Fruit fly (Drosophila melanogaster) whole organism, embryonic: ENCODE results near the gene CG43702.

Experiments
- B-H2 ChIP-seq: fragments of 200-800 bp; sonication (Bioruptor generic); optimal IDR thresholded peaks from 2 replicates; lab custom pipeline; 2018; ENCODE audit warnings: missing biosample characterization, mild to moderate bottlenecking, missing genetic modification characterization
- CG10267 ChIP-seq: fragments of 200-800 bp; sonication (Bioruptor generic); optimal IDR thresholded peaks from 2 replicates; lab custom pipeline; 2018; ENCODE audit warnings: missing biosample characterization, mild to moderate bottlenecking, missing genetic modification characterization, moderate library complexity
- CG10431 ChIP-seq: fragments of 200-800 bp; sonication (Bioruptor generic); optimal IDR thresholded peaks from 3 replicates; lab custom pipeline; 2018; ENCODE audit warnings: missing biosample characterization, mild to moderate bottlenecking, missing genetic modification characterization
- CG10462 ChIP-seq: fragments of 200-800 bp; sonication (Bioruptor generic); optimal IDR thresholded peaks from 2 replicates; lab custom pipeline; 2016; ENCODE audit warnings: missing biosample characterization, missing genetic modification characterization
- CG11456 ChIP-seq: fragments of 200-800 bp; sonication (Bioruptor generic); IDR thresholded peaks from 3 replicates; pipeline ENCODE4 v1.3.6; 2022; ENCODE audit warnings: missing biosample characterization, missing genetic modification characterization
- CG11504 ChIP-seq: fragments of 200-800 bp; sonication (Bioruptor generic); optimal IDR thresholded peaks from 3 replicates; lab custom pipeline; 2019; ENCODE audit warnings: missing biosample characterization, mild to moderate bottlenecking, missing genetic modification characterization, moderate library complexity
- CG15073 ChIP-seq: fragments of 200-800 bp; sonication (Bioruptor generic); optimal IDR thresholded peaks from 2 replicates; lab custom pipeline; 2016; ENCODE audit warnings: missing biosample characterization, missing genetic modification characterization
- CG1603 ChIP-seq: fragments of 200-800 bp; sonication (Bioruptor generic); optimal IDR thresholded peaks from 2 replicates; lab custom pipeline; 2019; ENCODE audit warnings: missing biosample characterization, mild to moderate bottlenecking, missing genetic modification characterization, moderate library complexity
- CG18011 ChIP-seq: fragments of 200-800 bp; sonication (Bioruptor generic); optimal IDR thresholded peaks from 2 replicates; lab custom pipeline; 2017; ENCODE audit warnings: missing biosample characterization, missing genetic modification characterization, mild to moderate bottlenecking, moderate library complexity, missing genotype
- CG31388 ChIP-seq: fragments of 200-800 bp; sonication (Bioruptor generic); optimal IDR thresholded peaks from 2 replicates; lab custom pipeline; 2016; ENCODE audit warnings: missing biosample characterization, missing genetic modification characterization
- CG32532 ChIP-seq: fragments of 200-800 bp; sonication (Bioruptor generic); IDR thresholded peaks from 2 replicates; pipeline ENCODE4 v1.3.6; 2022; ENCODE audit warnings: missing biosample characterization, missing genetic modification characterization
- CG3838 ChIP-seq: fragments of 200-800 bp; sonication (Bioruptor generic); optimal IDR thresholded peaks from 3 replicates; lab custom pipeline; 2016; ENCODE audit warnings: missing biosample characterization, missing genetic modification characterization
- CG4282 ChIP-seq: fragments of 200-800 bp; sonication (Bioruptor generic); optimal IDR thresholded peaks from 2 replicates; lab custom pipeline; 2016; ENCODE audit warnings: missing biosample characterization, missing genetic modification characterization
- CG4424 ChIP-seq: fragments of 200-800 bp; sonication (Bioruptor generic); optimal IDR thresholded peaks from 3 replicates; lab custom pipeline; 2016; ENCODE audit warnings: missing biosample characterization, missing genetic modification characterization
- CG5245 ChIP-seq: fragments of 200-800 bp; sonication (Bioruptor generic); optimal IDR thresholded peaks from 3 replicates; lab custom pipeline; 2016; ENCODE audit warnings: missing biosample characterization, missing genetic modification characterization
- ERR ChIP-seq: fragments of 200-800 bp; sonication (Bioruptor generic); optimal IDR thresholded peaks from 2 replicates; lab custom pipeline; 2016; ENCODE audit warnings: missing biosample characterization, missing genetic modification characterization
- Ets65A ChIP-seq: fragments of 200-800 bp; sonication (Bioruptor generic); peaks from one replicate; lab custom pipeline; 2016; ENCODE audit warnings: missing biosample characterization, missing genetic modification characterization
- GATAe ChIP-seq: fragments of 200-800 bp; sonication (Bioruptor generic); conservative IDR thresholded peaks from 2 replicates; pipeline ENCODE4 v1.3.6; 2022; ENCODE audit warnings: missing biosample characterization, missing genetic modification characterization
- Hand ChIP-seq: fragments of 200-800 bp; sonication (Bioruptor generic); optimal IDR thresholded peaks from 2 replicates; lab custom pipeline; 2017; ENCODE audit warnings: mild to moderate bottlenecking, missing biosample characterization, missing genetic modification reagents, missing genetic modification characterization
- Hsf ChIP-seq: fragments of 200-800 bp; sonication (Bioruptor generic); optimal IDR thresholded peaks from 3 replicates; lab custom pipeline; 2016; ENCODE audit warnings: missing biosample characterization, missing genetic modification characterization
- Jarid2 ChIP-seq: fragments of 200-800 bp; sonication (Bioruptor generic); optimal IDR thresholded peaks from 3 replicates; lab custom pipeline; 2017; ENCODE audit warnings: mild to moderate bottlenecking, missing biosample characterization, missing genetic modification reagents, missing genetic modification characterization
- Kr ChIP-seq: fragments of 200-800 bp; sonication (Bioruptor generic); optimal IDR thresholded peaks from 2 replicates; lab custom pipeline; 2017; ENCODE audit warnings: missing biosample characterization, mild to moderate bottlenecking, missing genetic modification characterization
- MBD-R2 ChIP-seq: fragments of 200-800 bp; sonication (Bioruptor generic); IDR thresholded peaks from 2 replicates; pipeline ENCODE4 v1.3.6; 2022; ENCODE audit warnings: missing biosample characterization, missing genetic modification characterization
- NFAT ChIP-seq: fragments of 200-800 bp; sonication (Bioruptor generic); IDR thresholded peaks from 2 replicates; pipeline ENCODE4 v1.3.6; 2022; ENCODE audit warnings: missing biosample characterization, missing genetic modification characterization
- Nf-YB ChIP-seq: fragments of 200-800 bp; sonication (Bioruptor generic); optimal IDR thresholded peaks from 3 replicates; lab custom pipeline; 2019; ENCODE audit warnings: missing biosample characterization, mild to moderate bottlenecking, missing genetic modification characterization, moderate library complexity
- Oli ChIP-seq: fragments of 200-800 bp; sonication (Bioruptor generic); optimal IDR thresholded peaks from 2 replicates; lab custom pipeline; 2018; ENCODE audit warnings: missing biosample characterization, mild to moderate bottlenecking, missing genetic modification characterization, moderate library complexity
- PHDP ChIP-seq: fragments of 200-800 bp; sonication (Bioruptor generic); optimal IDR thresholded peaks from 3 replicates; lab custom pipeline; 2018; ENCODE audit warnings: missing biosample characterization, mild to moderate bottlenecking, missing genetic modification characterization, moderate library complexity
- Sry-δ ChIP-seq: fragments of 200-800 bp; sonication (Bioruptor generic); optimal IDR thresholded peaks from 2 replicates; lab custom pipeline; 2016; ENCODE audit warnings: missing biosample characterization, missing genetic modification characterization
- Taf1 ChIP-seq: fragments of 200-800 bp; sonication (Bioruptor generic); IDR thresholded peaks from 2 replicates; pipeline ENCODE4 v1.3.6; 2022; ENCODE audit warnings: missing biosample characterization, missing genetic modification characterization
- aop ChIP-seq: fragments of 200-800 bp; sonication (Bioruptor generic); IDR thresholded peaks from 2 replicates; pipeline ENCODE4 v1.3.6; 2022; ENCODE audit warnings: missing biosample characterization, missing genetic modification characterization
- bbx ChIP-seq: fragments of 200-800 bp; sonication (Bioruptor generic); IDR thresholded peaks from 2 replicates; pipeline ENCODE4 v1.3.6; 2022; ENCODE audit warnings: missing biosample characterization, missing genetic modification characterization; ENCODE audit not compliant: partially characterized antibody
- bigmax ChIP-seq: fragments of 200-800 bp; sonication (Bioruptor generic); optimal IDR thresholded peaks from 2 replicates; lab custom pipeline; 2018; ENCODE audit warnings: missing biosample characterization, mild to moderate bottlenecking, missing genetic modification characterization
- br ChIP-seq: fragments of >200 bp; optimal IDR thresholded peaks from 2 replicates; lab custom pipeline; 2017
- bsh ChIP-seq, 2 experiments: fragments of 200-800 bp; sonication (Bioruptor generic); optimal IDR thresholded peaks; 2 replicates each; lab custom pipeline; 2017 to 2018; ENCODE audit warnings: mild to moderate bottlenecking in 2 of 2, missing biosample characterization in 2 of 2, missing genetic modification characterization in 2 of 2, moderate library complexity in 1 of 2
- chm ChIP-seq: fragments of 200-800 bp; sonication (Bioruptor generic); IDR thresholded peaks from 2 replicates; pipeline ENCODE4 v1.3.6; 2022; ENCODE audit warnings: missing biosample characterization, missing genetic modification characterization
- disco-r ChIP-seq: fragments of 200-800 bp; sonication (Bioruptor generic); optimal IDR thresholded peaks from 2 replicates; lab custom pipeline; 2016; ENCODE audit warnings: missing biosample characterization, missing genetic modification characterization
- dmrt11E ChIP-seq: fragments of 200-800 bp; sonication (Bioruptor generic); optimal IDR thresholded peaks from 3 replicates; lab custom pipeline; 2018; ENCODE audit warnings: missing biosample characterization, mild to moderate bottlenecking, missing genetic modification characterization, moderate library complexity
- en ChIP-seq: fragments of 200-800 bp; sonication (Bioruptor generic); optimal IDR thresholded peaks from 2 replicates; lab custom pipeline; 2016; ENCODE audit warnings: missing biosample characterization, missing genetic modification characterization
- fd64A ChIP-seq: fragments of 200-800 bp; sonication (Bioruptor generic); optimal IDR thresholded peaks from 3 replicates; lab custom pipeline; 2018; ENCODE audit warnings: missing biosample characterization, mild to moderate bottlenecking, missing genetic modification characterization
- gsb-n ChIP-seq: fragments of 200-800 bp; sonication (Bioruptor generic); optimal IDR thresholded peaks from 3 replicates; lab custom pipeline; 2018; ENCODE audit warnings: missing biosample characterization, mild to moderate bottlenecking, missing genetic modification characterization
- hb ChIP-seq: fragments of 200-800 bp; sonication (Bioruptor generic); IDR thresholded peaks from 3 replicates; pipeline ENCODE4 v1.3.6; 2022; ENCODE audit warnings: missing biosample characterization, missing genetic modification characterization; ENCODE audit not compliant: partially characterized antibody
- lab ChIP-seq: fragments of 200-800 bp; sonication (Bioruptor generic); optimal IDR thresholded peaks from 3 replicates; lab custom pipeline; 2017; ENCODE audit warnings: missing biosample characterization, missing genetic modification characterization, mild to moderate bottlenecking, moderate library complexity, missing genetic modification reagents
- nau ChIP-seq: fragments of 200-800 bp; sonication (Bioruptor generic); optimal IDR thresholded peaks from 3 replicates; lab custom pipeline; 2017; ENCODE audit warnings: missing biosample characterization, mild to moderate bottlenecking, missing genetic modification characterization, missing genetic modification reagents
- nerfin-2 ChIP-seq: fragments of 200-800 bp; sonication (Bioruptor generic); IDR thresholded peaks from 2 replicates; pipeline ENCODE4 v1.3.6; 2022; ENCODE audit warnings: missing biosample characterization, missing genetic modification characterization; ENCODE audit not compliant: partially characterized antibody
- phol ChIP-seq: fragments of 200-800 bp; sonication (Bioruptor generic); optimal IDR thresholded peaks from 3 replicates; lab custom pipeline; 2018; ENCODE audit warnings: missing biosample characterization, mild to moderate bottlenecking, missing genetic modification characterization, moderate library complexity
- salm ChIP-seq: fragments of 200-800 bp; sonication (Bioruptor generic); optimal IDR thresholded peaks from 2 replicates; lab custom pipeline; 2018; ENCODE audit warnings: missing biosample characterization, mild to moderate bottlenecking, missing genetic modification characterization
- sens ChIP-seq: fragments of 200-800 bp; sonication (Bioruptor generic); peaks from one replicate; lab custom pipeline; 2016; ENCODE audit warnings: missing biosample characterization, missing genetic modification characterization
- tap ChIP-seq: fragments of 200-800 bp; optimal IDR thresholded peaks from 3 replicates; lab custom pipeline; 2019; ENCODE audit warnings: missing biosample characterization, mild to moderate bottlenecking, missing genetic modification characterization, moderate library complexity
- tin ChIP-seq: fragments of 200-800 bp; sonication (Bioruptor generic); optimal IDR thresholded peaks from 3 replicates; lab custom pipeline; 2016; ENCODE audit warnings: missing biosample characterization, missing genetic modification characterization
- unpg ChIP-seq: fragments of 200-800 bp; sonication (Bioruptor generic); optimal IDR thresholded peaks from 3 replicates; lab custom pipeline; 2018; ENCODE audit warnings: missing biosample characterization, mild to moderate bottlenecking, missing genetic modification characterization, moderate library complexity

The CG43702 gene

DNA sequence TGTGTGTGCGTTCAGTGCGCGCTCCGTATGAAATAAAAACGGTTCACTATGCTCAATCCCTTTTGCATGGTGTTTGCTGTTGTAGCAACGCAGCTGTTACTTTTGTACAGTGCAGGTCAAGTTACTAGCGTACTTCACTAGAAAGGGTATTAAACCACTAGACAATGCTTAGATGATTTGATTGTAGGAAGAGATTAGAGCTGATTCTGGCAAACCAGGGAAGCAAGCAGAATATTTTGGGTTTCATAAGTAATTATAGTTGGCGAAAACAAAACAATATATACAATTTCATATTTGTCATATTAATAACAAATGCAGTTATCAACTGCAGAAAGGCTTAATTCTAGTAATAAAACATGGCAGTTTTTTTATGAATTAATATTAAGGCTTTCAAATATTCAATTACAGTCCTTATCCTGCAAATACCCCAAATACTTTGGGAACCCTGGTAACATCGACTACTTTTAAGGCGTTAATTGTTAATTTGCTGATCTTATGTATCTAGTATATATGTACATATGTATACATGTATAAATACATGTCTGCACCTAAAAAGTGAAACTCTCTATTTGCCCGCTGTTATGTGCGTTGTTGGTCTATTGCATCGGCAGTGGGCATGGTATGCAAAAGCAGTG lies 48.8 kb downstream of the CG43702 start (continued):
- TF ChIP-seq bsh (GFP tag; optimal IDR thresholded peaks at IDR 0.05; lab: Kevin White, UChicago), result peak; percentile 44 to 45
- no peak for TF ChIP-seq Taf1
- peak; percentile 15 for TF ChIP-seq nau (GFP tag; lab: Kevin White, UChicago)
- TF ChIP-seq ERR (GFP tag; lab: Kevin White, UChicago), result no peak
- peak; percentile 90 for TF ChIP-seq sens (GFP tag; lab: Kevin White, UChicago)
- TF ChIP-seq nerfin-2 (GFP tag; lab: Robert Waterston, UW), result no peak
- peak; percentile 59 for TF ChIP-seq Hsf (GFP tag; lab: Kevin White, UChicago)
- TF ChIP-seq gsb-n, result peak; percentile 17
- peak; percentile 55; the same call in 1 of the 2 replicates for TF ChIP-seq CG32532 (GFP tag; lab: Robert Waterston, UW)
- TF ChIP-seq tap, result peak; percentile 44
- TF ChIP-seq phol, result peak; percentile 52
- peak; percentile 78 for TF ChIP-seq CG11504 (tag; lab: Kevin White, UChicago)
- no peak for TF ChIP-seq Jarid2
- peak; percentile 63 for TF ChIP-seq Oli
- TF ChIP-seq chm (GFP tag; lab: Robert Waterston, UW), result 0 out of 2 replicates have a peak, but pooled peaks have one; percentile 33
- no peak for TF ChIP-seq CG4282 (GFP tag; lab: Kevin White, UChicago)
- peak; percentile 44 for TF ChIP-seq PHDP (tag; lab: Kevin White, UChicago)
- no peak for TF ChIP-seq Nf-YB (GFP tag; lab: Kevin White, UChicago)
- peak; percentile 46 for TF ChIP-seq tin (GFP tag; lab: Kevin White, UChicago)
- TF ChIP-seq en (GFP tag; lab: Kevin White, UChicago), result no peak
- TF ChIP-seq Hand (GFP tag; lab: Kevin White, UChicago), result no peak
- TF ChIP-seq CG1603 (tag; lab: Kevin White, UChicago), result peak; percentile 60
- TF ChIP-seq fd64A, result no peak
- TF ChIP-seq CG10462 (GFP tag; lab: Kevin White, UChicago), result no peak
- TF ChIP-seq bbx (GFP tag; lab: Robert Waterston, UW), result no peak
- TF ChIP-seq NFAT (GFP tag; lab: Robert Waterston, UW), result no peak
- 0 out of 3 replicates have a peak, but pooled peaks have one; percentile 29 for TF ChIP-seq CG11456 (GFP tag; lab: Robert Waterston, UW)
- TF ChIP-seq Sry-δ, result no peak
- TF ChIP-seq Ets65A (GFP tag; lab: Kevin White, UChicago), result peak; percentile 96
- TF ChIP-seq CG5245, result peak; percentile 25
- no peak for TF ChIP-seq br (lab: Kevin White, UChicago)
- TF ChIP-seq disco-r (GFP tag; lab: Kevin White, UChicago), result no peak
- TF ChIP-seq CG10431 (GFP tag; lab: Kevin White, UChicago), result no peak
- peak; percentile 52 for TF ChIP-seq unpg (GFP tag; lab: Kevin White, UChicago)
- no peak for TF ChIP-seq aop
- TF ChIP-seq CG15073, result no peak
- TF ChIP-seq Kr, result no peak
- TF ChIP-seq CG18011 (GFP tag; lab: Kevin White, UChicago), result no peak
- peak; percentile 42 for TF ChIP-seq lab (GFP tag; lab: Kevin White, UChicago)
- TF ChIP-seq salm (tag; lab: Kevin White, UChicago), result no peak
- peak; percentile 47 for TF ChIP-seq CG10267 (tag; lab: Kevin White, UChicago)
- peak; percentile 64 for TF ChIP-seq CG4424 (GFP tag; lab: Kevin White, UChicago)
- no peak for TF ChIP-seq hb (GFP tag; lab: Robert Waterston, UW)
- TF ChIP-seq dmrt11E, result peak; percentile 7
- TF ChIP-seq MBD-R2, result no peak; the same call in 1 of the 2 replicates
- no peak for TF ChIP-seq B-H2
- TF ChIP-seq bigmax (GFP tag; lab: Kevin White, UChicago), result no peak
- TF ChIP-seq CG31388 (GFP tag; lab: Kevin White, UChicago), result peak; percentile 39
- no peak for TF ChIP-seq GATAe (GFP tag; lab: Robert Waterston, UW)
- TF ChIP-seq CG3838 (GFP tag; lab: Kevin White, UChicago), result no peak
